Worm (Caenorhabditis elegans): Measurements from ENCODE around the gene T24C4.5.

DNA sequence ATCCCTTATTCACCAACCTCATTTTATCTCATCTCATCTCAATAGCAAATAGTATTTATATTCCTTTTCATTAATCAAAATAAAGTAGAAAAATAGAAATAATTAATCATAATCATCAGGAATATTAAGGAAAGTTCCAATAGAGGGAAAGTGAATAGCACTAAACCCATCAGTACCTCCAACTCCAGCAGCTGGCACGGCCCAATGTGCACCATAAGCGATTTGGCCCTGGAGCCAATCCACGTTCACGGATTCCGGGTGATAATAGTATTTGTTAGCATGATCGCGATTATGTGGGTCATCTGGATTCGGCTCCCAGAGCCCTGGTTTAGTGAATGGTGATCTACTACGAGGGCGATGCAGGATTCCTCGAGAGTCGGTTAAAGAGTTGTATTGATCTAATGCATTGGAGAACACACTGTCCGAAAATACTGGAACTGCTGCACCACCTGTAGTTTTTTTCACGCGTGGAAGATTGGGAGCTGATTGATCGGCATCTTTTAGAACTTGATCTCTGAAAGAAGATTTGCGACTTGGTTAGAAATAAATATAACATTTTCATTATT is 43.7 kb downstream of the T24C4.5 start:
- TF ChIP-seq tab-1 (GFP tag; IDR thresholded peaks at IDR 0.05) (peak; percentile 72; the same call in 1 of the 2 replicates), ref-1 (GFP tag; conservative IDR thresholded peaks at IDR 0.05) (no peak; the same call in 1 of the 2 replicates), med-1 (GFP tag; optimal IDR thresholded peaks at IDR 0.05; ENCODE audit: insufficient read depth) (no peak), T22C8.4 (GFP tag; IDR thresholded peaks at IDR 0.05) (peak; percentile 49; the same call in 1 of the 2 replicates), klf-2 (GFP tag; conservative IDR thresholded peaks at IDR 0.05) (0 out of 2 replicates have a peak, but pooled peaks have one; percentile 9), flt-1 (GFP tag; IDR thresholded peaks at IDR 0.05) (peak; percentile 93), cog-1 (tag; optimal IDR thresholded peaks at IDR 0.05) (no peak), ztf-29 (GFP tag; IDR thresholded peaks at IDR 0.05) (peak; percentile 38; the same call in 1 of the 2 replicates), ztf-23 (GFP tag; IDR thresholded peaks at IDR 0.05) (peak; percentile 78; the same call in 1 of the 2 replicates)

Data from whole organism, midembryonic.